Fruit fly (Drosophila melanogaster): ENCODE results near the gene CG42558.

Gene CG42558

DNA sequence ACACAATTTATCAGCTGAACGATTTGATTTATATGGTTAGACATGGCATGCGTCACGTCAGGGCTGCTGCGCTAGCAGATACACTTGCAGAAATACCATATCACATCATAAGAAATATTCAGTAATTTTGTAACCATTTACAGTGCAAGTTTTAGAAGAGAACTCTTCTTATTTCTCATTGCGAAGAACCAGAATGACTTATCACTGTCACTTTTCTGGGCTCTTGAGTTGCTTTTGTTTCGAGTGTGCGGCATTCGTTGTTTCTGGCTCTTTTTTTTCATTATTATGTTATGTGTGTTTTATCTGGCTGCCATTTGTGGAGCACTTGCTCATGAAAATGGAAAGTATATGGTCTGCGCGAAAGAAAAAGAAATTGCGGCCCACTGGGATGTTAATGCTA is 48.9 kb downstream of the CG42558 start:
- no peak for TF ChIP-seq CG15710 (tag; optimal IDR thresholded peaks at IDR 0.05)
- peak; percentile 64 for TF ChIP-seq CG14655 (GFP tag; optimal IDR thresholded peaks at IDR 0.05)
- peak; percentile 82 for TF ChIP-seq CG4496 (GFP tag; IDR thresholded peaks at IDR 0.05)
- TF ChIP-seq CG32121 (GFP tag; IDR thresholded peaks at IDR 0.05): peak; percentile 71
- TF ChIP-seq Pif1B (GFP tag; optimal IDR thresholded peaks at IDR 0.05): peak; percentile 8
- TF ChIP-seq CG12605 (GFP tag; IDR thresholded peaks at IDR 0.05): peak; percentile 65
- no peak for TF ChIP-seq Snoo (tag; optimal IDR thresholded peaks at IDR 0.05)
- TF ChIP-seq CG8301 (tag; optimal IDR thresholded peaks at IDR 0.05): peak; percentile 63
- peak; percentile 25 for TF ChIP-seq CG17806 (tag; optimal IDR thresholded peaks at IDR 0.05)
- TF ChIP-seq Ets98B (GFP tag; IDR thresholded peaks at IDR 0.05): peak; percentile 76
- peak; percentile 83 for TF ChIP-seq fd96Ca (GFP tag; IDR thresholded peaks at IDR 0.05)
- TF ChIP-seq CG8159 (tag; optimal IDR thresholded peaks at IDR 0.05): no peak
- TF ChIP-seq rn (GFP tag; IDR thresholded peaks at IDR 0.05): peak; percentile 62; the same call in 1 of the 2 replicates

DNA sequence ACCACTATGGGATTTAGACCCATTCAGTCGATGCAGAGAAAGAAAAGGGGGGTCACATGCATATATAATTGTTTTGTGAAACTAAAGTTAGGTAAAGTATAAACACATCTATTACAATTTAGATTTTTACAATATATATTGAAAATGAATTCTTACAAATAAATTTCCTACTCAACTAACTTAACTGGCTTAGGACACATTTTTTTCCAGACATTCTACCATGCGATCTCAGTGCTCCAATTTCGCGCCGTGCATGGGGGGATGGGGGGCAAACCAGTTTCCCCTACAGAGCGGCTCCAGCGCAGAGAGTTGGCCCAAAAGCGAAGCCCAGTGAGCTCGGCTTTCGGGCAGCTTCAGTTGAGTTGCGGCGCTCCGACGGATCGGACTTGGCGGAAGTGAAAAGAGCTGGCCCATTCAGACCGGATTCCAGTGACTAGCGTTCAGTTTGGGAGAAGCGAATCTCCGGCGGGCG is 50.0 kb downstream of the CG42558 start, which contains the start of gene CG7896:
CG7896 (plus strand) TSS at position 354 of the 472 bp plus-strand sequence.
- TF ChIP-seq Ets98B (GFP tag; IDR thresholded peaks at IDR 0.05) (peak; percentile 81), CG4496 (GFP tag; IDR thresholded peaks at IDR 0.05) (peak; percentile 88), CG8159 (tag; optimal IDR thresholded peaks at IDR 0.05) (peak; percentile 83), CG17806 (tag; optimal IDR thresholded peaks at IDR 0.05) (peak; percentile 64), CG14655 (GFP tag; optimal IDR thresholded peaks at IDR 0.05) (no peak), CG15710 (tag; optimal IDR thresholded peaks at IDR 0.05) (peak; percentile 74), CG8301 (tag; optimal IDR thresholded peaks at IDR 0.05) (peak; percentile 76), CG34367 (tag; optimal IDR thresholded peaks at IDR 0.05) (peak; percentile 68), CG13204 (GFP tag; optimal IDR thresholded peaks at IDR 0.05) (peak; percentile 80), CG10348 (GFP tag; IDR thresholded peaks at IDR 0.05) (no peak), rn (GFP tag; IDR thresholded peaks at IDR 0.05) (peak; percentile 79), CG12605 (GFP tag; IDR thresholded peaks at IDR 0.05) (peak; percentile 40; the same call in 1 of the 2 replicates), CG9948 (tag; optimal IDR thresholded peaks at IDR 0.05) (peak; percentile 67), gl (tag; optimal IDR thresholded peaks at IDR 0.05) (peak; percentile 4), Snoo (tag; optimal IDR thresholded peaks at IDR 0.05) (peak; percentile 78), D1 (tag; optimal IDR thresholded peaks at IDR 0.05) (no peak), Pif1B (GFP tag; optimal IDR thresholded peaks at IDR 0.05) (peak; percentile 92), Pif1A (GFP tag; optimal IDR thresholded peaks at IDR 0.05) (peak; percentile 84), EcR (GFP tag; optimal IDR thresholded peaks at IDR 0.05) (no peak), fd96Ca (GFP tag; IDR thresholded peaks at IDR 0.05) (peak; percentile 78), CG32121 (GFP tag; IDR thresholded peaks at IDR 0.05) (peak; percentile 91)

DNA sequence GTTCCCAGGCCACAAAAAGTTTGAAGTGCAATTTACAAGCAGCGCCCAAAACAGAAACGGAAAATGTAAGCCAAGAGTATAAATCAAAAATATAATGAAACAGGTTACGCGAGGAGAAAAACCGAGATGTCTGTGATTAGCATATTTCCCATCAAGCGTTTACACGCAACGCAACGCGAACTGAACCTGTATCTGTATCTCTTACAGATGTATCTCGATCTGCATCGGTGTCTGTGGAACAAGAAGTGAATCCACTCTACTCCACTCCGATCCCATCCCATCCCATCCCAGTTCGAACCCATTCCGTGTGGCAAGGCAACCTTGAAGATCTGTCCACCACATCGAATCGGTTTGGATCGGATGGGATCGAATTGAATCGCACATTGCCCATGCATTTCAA is 50.8 kb downstream of the CG42558 start:
- TF ChIP-seq CG15710 (tag; optimal IDR thresholded peaks at IDR 0.05) (no peak), CG8159 (tag; optimal IDR thresholded peaks at IDR 0.05) (peak; percentile 15)

All from whole organism, pupa.